Worm (Caenorhabditis elegans): ENCODE measurements around the gene R09H10.1.

ce11 chrIV:10570065-10570464 lies 30.0 kb upstream of the R09H10.1 start:
- TF ChIP-seq flt-1 (GFP tag; IDR thresholded peaks at IDR 0.05) (no peak), ets-7 (tag; optimal IDR thresholded peaks at IDR 0.05) (no peak), ama-1 (optimal IDR thresholded peaks at IDR 0.05) (no peak), sea-1 (GFP tag; conservative IDR thresholded peaks at IDR 0.05) (no peak), hmg-4 (GFP tag; optimal IDR thresholded peaks at IDR 0.05) (no peak), pes-1 (GFP tag; IDR thresholded peaks at IDR 0.05) (no peak)
